Fruit fly (Drosophila melanogaster): ENCODE results near the gene sfl.

Gene sfl

DNA sequence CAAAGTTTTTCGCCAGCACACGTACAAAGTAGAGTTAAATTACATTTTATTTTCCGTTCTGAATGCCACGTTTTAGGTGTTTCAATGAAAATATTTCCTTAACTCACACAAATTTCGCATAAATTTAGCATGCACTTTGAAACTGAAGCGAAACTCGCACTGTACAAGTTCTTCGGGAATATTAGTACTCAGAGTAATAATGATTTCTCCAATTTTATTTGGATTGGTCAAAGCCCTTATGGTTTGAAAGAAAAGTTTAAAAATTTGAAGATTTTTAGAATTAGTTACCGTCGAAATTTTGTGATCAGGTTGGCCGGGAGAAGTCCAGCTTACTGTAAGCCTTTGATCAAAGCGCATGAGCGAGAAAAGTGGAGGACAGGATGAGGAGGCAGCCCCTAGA lies 34.9 kb downstream of the sfl start, which contains the start of gene betaTub65B:
Gene betaTub65B, plus strand, starts transcription at position 301 of the 400 bp plus-strand sequence.
- TF ChIP-seq fd59A (GFP tag; optimal IDR thresholded peaks at IDR 0.05) (no peak), Eip93F (GFP tag; optimal IDR thresholded peaks at IDR 0.05) (no peak), ss (GFP tag; optimal IDR thresholded peaks at IDR 0.05) (no peak), fkh (GFP tag; optimal IDR thresholded peaks at IDR 0.05) (no peak), CG34406 (GFP tag; optimal IDR thresholded peaks at IDR 0.05) (no peak), CG9139 (GFP tag; optimal IDR thresholded peaks at IDR 0.05) (no peak), eg (GFP tag; IDR thresholded peaks at IDR 0.05) (no peak), CG8319 (GFP tag; optimal IDR thresholded peaks at IDR 0.05) (no peak), OdsH (GFP tag; optimal IDR thresholded peaks at IDR 0.05) (no peak), CG3032 (tag; optimal IDR thresholded peaks at IDR 0.05) (no peak), salr (GFP tag; optimal IDR thresholded peaks at IDR 0.05) (no peak), CG7368 (GFP tag; optimal IDR thresholded peaks at IDR 0.05) (no peak), pdm3 (GFP tag; optimal IDR thresholded peaks at IDR 0.05) (no peak), CG4318 (GFP tag; optimal IDR thresholded peaks at IDR 0.05) (no peak)

DNA sequence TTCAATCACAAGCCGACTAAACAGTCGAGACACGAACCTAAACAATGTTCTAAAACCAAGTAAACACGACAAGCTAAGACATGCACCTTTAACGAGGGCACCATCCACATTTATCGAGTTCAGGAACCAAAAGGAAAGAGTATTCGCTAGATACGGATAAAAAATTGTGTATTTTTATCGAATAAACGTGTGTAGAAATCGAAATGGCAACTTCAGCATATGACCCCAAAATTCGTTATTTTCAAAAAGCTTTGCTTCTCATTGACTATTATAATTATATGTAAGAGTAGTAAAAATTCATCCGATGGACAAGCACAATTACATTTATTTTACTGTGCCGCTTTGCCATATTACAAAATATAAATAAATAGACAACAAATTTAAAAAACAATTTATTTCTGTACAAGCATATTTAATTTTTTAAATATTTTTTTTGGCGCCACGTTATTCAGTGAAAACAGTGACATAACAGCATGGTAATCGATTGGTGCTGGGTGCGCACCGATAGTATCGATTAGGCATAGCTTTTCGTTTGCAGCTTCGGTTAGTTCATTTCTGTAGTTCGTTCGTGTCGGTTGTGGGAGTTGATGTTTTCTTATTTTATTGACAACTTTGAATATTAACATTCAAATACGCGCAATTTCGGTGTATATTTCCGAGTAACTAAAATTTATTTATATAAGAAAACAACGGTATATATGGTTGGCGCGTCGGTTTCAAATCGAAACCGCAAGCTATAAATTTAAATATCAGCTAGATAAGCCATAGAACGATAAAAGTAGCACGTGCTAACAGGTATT lies 54.9 kb downstream of the sfl start, which contains the start of gene MCU:
Gene MCU, plus strand, starts transcription at position 561 of the 800 bp plus-strand sequence.
- peak; percentile 18 for TF ChIP-seq CG3032 (tag; optimal IDR thresholded peaks at IDR 0.05)
- peak; percentile 5 for TF ChIP-seq CG6808 (GFP tag; optimal IDR thresholded peaks at IDR 0.05)
- TF ChIP-seq topi (GFP tag; optimal IDR thresholded peaks at IDR 0.05): peak; percentile 13
- peak; percentile 15 for TF ChIP-seq Eip78C (GFP tag)
- peak; percentile 8 for TF ChIP-seq Met (GFP tag; optimal IDR thresholded peaks at IDR 0.05)
- TF ChIP-seq Sox102F (GFP tag; optimal IDR thresholded peaks at IDR 0.05): no peak
- TF ChIP-seq cyc (GFP tag; optimal IDR thresholded peaks at IDR 0.05): peak; percentile 3
- peak; percentile 61 for TF ChIP-seq fkh (GFP tag; optimal IDR thresholded peaks at IDR 0.05)
- no peak for TF ChIP-seq Sox15 (GFP tag; optimal IDR thresholded peaks at IDR 0.05)
- no peak for TF ChIP-seq Ets96B (tag; optimal IDR thresholded peaks at IDR 0.05)
- no peak for TF ChIP-seq spab (GFP tag; optimal IDR thresholded peaks at IDR 0.05)
- TF ChIP-seq Eip93F (GFP tag; optimal IDR thresholded peaks at IDR 0.05): no peak
- TF ChIP-seq OdsH (GFP tag; optimal IDR thresholded peaks at IDR 0.05): no peak
- TF ChIP-seq Sox14 (GFP tag; optimal IDR thresholded peaks at IDR 0.05): peak; percentile 14
- TF ChIP-seq dsx (GFP tag; optimal IDR thresholded peaks at IDR 0.05; ENCODE audit: poor library complexity, severe bottlenecking): peak; percentile 19
- TF ChIP-seq eg (GFP tag; IDR thresholded peaks at IDR 0.05): no peak
- peak in 1 of 2 experiments; percentile 31 for TF ChIP-seq ss (GFP tag; optimal IDR thresholded peaks at IDR 0.05)
- TF ChIP-seq svp (GFP tag): peak; percentile 63
- TF ChIP-seq esn (GFP tag; optimal IDR thresholded peaks at IDR 0.05): peak; percentile 22
- TF ChIP-seq CG8319 (GFP tag; optimal IDR thresholded peaks at IDR 0.05): no peak
- TF ChIP-seq Smox (GFP tag; optimal IDR thresholded peaks at IDR 0.05): peak; percentile 16
- TF ChIP-seq CG10631 (GFP tag; optimal IDR thresholded peaks at IDR 0.05): no peak
- no peak for TF ChIP-seq dac (GFP tag; optimal IDR thresholded peaks at IDR 0.05)

DNA sequence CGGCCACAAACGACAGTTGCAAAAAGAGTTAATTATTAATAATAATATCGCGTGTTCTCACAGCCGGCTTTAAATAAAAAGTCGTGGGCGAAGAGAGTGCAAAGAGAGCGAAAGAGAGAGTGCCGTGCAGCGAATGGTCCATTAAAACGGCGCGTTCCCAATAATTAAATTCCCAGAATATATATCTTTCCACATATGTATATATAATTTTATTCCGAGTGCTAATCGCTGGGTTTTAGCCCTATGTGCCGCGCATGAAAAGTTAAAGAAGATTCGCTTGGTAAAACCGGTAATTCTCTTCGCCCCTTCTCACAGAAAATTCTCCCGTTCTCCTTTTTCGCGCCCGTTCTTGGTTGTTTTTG lies 55.5 kb downstream of the sfl start:
- TF ChIP-seq CG4318 (GFP tag; optimal IDR thresholded peaks at IDR 0.05): no peak
- peak in 1 of 2 experiments; percentile 42 for TF ChIP-seq ss (GFP tag; optimal IDR thresholded peaks at IDR 0.05)

dm6 chr3L:6551816-6552371 lies 56.4 kb downstream of the sfl start:
- TF ChIP-seq eg (GFP tag; IDR thresholded peaks at IDR 0.05) (peak; percentile 55; the same call in 2 of the 3 replicates), net (GFP tag; optimal IDR thresholded peaks at IDR 0.05) (peak; percentile 37), OdsH (GFP tag; optimal IDR thresholded peaks at IDR 0.05) (peak; percentile 61), svp (GFP tag) (peak; percentile 62), dac (GFP tag; optimal IDR thresholded peaks at IDR 0.05) (peak; percentile 5), topi (GFP tag; optimal IDR thresholded peaks at IDR 0.05) (peak; percentile 28), lz (GFP tag; optimal IDR thresholded peaks at IDR 0.05) (no peak), spab (GFP tag; optimal IDR thresholded peaks at IDR 0.05) (peak; percentile 40), CG16779 (tag; optimal IDR thresholded peaks at IDR 0.05) (no peak), fkh (GFP tag; optimal IDR thresholded peaks at IDR 0.05) (no peak), CG3032 (tag; optimal IDR thresholded peaks at IDR 0.05) (peak; percentile 64), Sox15 (GFP tag; optimal IDR thresholded peaks at IDR 0.05) (peak; percentile 13), CG11294 (GFP tag; IDR thresholded peaks at IDR 0.05) (no peak), Hr4 (GFP tag; optimal IDR thresholded peaks at IDR 0.05) (peak; percentile 44), achi (GFP tag; optimal IDR thresholded peaks at IDR 0.05) (peak; percentile 69), CG6808 (GFP tag; optimal IDR thresholded peaks at IDR 0.05) (peak; percentile 50), vri (GFP tag; optimal IDR thresholded peaks at IDR 0.05) (no peak), CG8319 (GFP tag; optimal IDR thresholded peaks at IDR 0.05) (no peak), Eip75B (GFP tag; optimal IDR thresholded peaks at IDR 0.05) (no peak), CG8632 (GFP tag; optimal IDR thresholded peaks at IDR 0.05) (peak; percentile 64), dsx (GFP tag; optimal IDR thresholded peaks at IDR 0.05; ENCODE audit: poor library complexity, severe bottlenecking) (peak; percentile 82), CG15336 (GFP tag; IDR thresholded peaks at IDR 0.05) (peak; percentile 78), Blimp-1 (GFP tag; optimal IDR thresholded peaks at IDR 0.05) (peak; percentile 32)

Measured in whole organism, prepupa.